Worm (Caenorhabditis elegans): ENCODE results near the gene C31B8.16.
"Not testable (repeated sequence)": the region's sequence is repeated elsewhere in the genome, so short reads cannot be mapped to it uniquely, and the experiment has no call there.

C31B8.16 gene

DNA sequence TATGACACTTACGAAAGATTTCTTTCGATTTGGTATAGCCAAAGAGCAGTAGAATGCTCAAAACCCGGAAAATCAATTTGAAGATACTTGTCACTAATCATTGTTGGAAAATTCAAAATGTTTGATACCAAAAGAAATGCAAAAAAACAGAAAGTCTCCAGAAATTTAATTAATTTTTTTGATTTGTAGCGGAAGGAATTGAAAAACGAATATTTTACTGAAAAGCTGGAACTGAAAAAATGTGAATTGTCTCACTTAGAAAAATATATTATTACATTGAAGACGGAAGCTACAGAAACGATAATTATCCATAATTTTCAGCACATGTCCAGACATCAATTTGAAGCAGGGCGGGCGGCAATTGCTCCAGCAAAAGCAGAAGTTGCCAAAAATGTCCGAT is 33.1 kb downstream of the C31B8.16 start, which contains the start of gene srw-138:
Gene srw-138, minus strand, starts transcription at position 101 of the 400 bp plus-strand sequence.
- no peak for TF ChIP-seq ttx-3 (tag; optimal IDR thresholded peaks at IDR 0.05)
- no peak for TF ChIP-seq tbx-7 (tag; optimal IDR thresholded peaks at IDR 0.05)
- TF ChIP-seq syd-9 (tag; optimal IDR thresholded peaks at IDR 0.05), result no peak
- no peak for TF ChIP-seq sdc-2 (tag; optimal IDR thresholded peaks at IDR 0.05)
- no peak for TF ChIP-seq unc-55 (GFP tag; optimal IDR thresholded peaks at IDR 0.05)
- no peak for TF ChIP-seq ahr-1 (tag; optimal IDR thresholded peaks at IDR 0.05)
- TF ChIP-seq pha-4 (tag; optimal IDR thresholded peaks at IDR 0.05), result no peak

DNA sequence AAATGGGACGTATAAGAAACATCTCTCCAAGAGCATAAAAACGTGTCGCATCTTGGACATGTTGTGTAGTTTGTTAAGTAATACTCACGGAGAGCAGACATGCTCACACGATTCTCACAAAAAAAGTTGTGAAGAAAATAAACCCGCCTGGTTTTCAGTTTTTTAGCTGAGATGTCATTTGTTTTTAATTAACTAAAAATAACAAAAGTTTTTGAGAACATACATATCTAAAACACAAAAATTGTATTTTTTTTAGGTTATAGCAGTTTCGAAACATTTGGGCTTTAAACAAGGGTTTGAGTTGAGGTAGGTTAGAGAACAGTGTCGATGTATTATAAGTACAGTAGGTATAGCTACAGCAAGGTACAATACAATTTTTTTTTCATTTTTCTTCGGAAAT is 34.9 kb downstream of the C31B8.16 start, which contains the start of gene srh-88:
Gene srh-88, minus strand, starts transcription at position 101 of the 400 bp plus-strand sequence.
- TF ChIP-seq unc-86 (tag; optimal IDR thresholded peaks at IDR 0.05), result no peak
- no peak for TF ChIP-seq pros-1 (tag; optimal IDR thresholded peaks at IDR 0.05)
- TF ChIP-seq K02D7.2 (tag; optimal IDR thresholded peaks at IDR 0.05), result no peak
- TF ChIP-seq elt-2 (tag; optimal IDR thresholded peaks at IDR 0.05), result no peak
- no peak for TF ChIP-seq ceh-6 (GFP tag; optimal IDR thresholded peaks at IDR 0.05)
- no peak for TF ChIP-seq tbx-2 (tag; optimal IDR thresholded peaks at IDR 0.05)
- TF ChIP-seq npax-4 (tag; optimal IDR thresholded peaks at IDR 0.05), result no peak
- no peak for TF ChIP-seq fax-1 (tag; optimal IDR thresholded peaks at IDR 0.05)
- no peak for TF ChIP-seq mec-3 (tag; optimal IDR thresholded peaks at IDR 0.05; ENCODE audit: borderline replicate concordance)
- no peak for TF ChIP-seq F13H6.1 (tag; optimal IDR thresholded peaks at IDR 0.05)
- no peak for TF ChIP-seq pha-4 (tag; optimal IDR thresholded peaks at IDR 0.05)
- TF ChIP-seq madf-2 (tag; optimal IDR thresholded peaks at IDR 0.05), result no peak
- no peak for TF ChIP-seq ttx-3 (tag; optimal IDR thresholded peaks at IDR 0.05)
- no peak for TF ChIP-seq T23F11.4 (GFP tag; optimal IDR thresholded peaks at IDR 0.05)
- no peak for TF ChIP-seq nhr-11 (tag; optimal IDR thresholded peaks at IDR 0.05)

DNA sequence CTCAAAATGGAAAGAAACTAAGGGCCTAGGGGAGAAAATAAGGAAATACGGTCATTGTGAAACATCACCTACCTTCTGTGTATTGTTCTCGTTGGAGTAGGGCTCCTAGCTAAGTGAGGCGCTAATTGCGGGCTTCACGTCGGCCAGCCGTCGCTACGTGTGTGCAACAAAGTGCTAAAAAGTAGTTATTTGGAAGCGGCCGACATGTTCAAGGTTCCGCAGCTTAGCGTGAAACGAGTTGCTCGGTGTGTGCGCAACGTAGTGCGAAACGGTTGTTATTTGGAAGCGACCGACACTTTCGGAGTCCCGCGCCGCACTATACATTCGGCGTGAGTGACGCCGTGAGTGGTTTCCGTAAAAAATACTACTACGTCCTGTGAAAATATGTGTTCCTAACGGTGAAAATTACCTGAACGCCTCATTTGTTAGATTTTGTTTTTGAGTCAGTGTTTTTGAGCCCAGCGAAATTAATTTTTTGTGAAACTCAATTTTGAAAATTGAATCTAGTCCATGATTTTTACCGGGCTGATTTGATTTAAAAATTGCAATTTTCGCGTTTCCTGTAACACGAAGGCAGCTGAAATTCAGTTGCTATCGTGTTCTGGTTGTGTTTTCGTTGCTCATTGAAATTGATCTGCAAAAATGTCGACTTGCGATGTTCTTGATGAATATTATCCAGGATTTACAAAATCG is 41.6 kb downstream of the C31B8.16 start, which contains the start of gene srw-129:
Gene srw-129, plus strand, starts transcription at position 643 of the 693 bp plus-strand sequence.
- TF ChIP-seq ceh-18 (tag; optimal IDR thresholded peaks at IDR 0.05) (no peak), ceh-2 (tag; optimal IDR thresholded peaks at IDR 0.05) (no peak), ceh-48 (tag; optimal IDR thresholded peaks at IDR 0.05) (no peak), ceh-9 (tag; optimal IDR thresholded peaks at IDR 0.05) (no peak), odd-2 (tag; optimal IDR thresholded peaks at IDR 0.05) (no peak), ceh-6 (GFP tag; optimal IDR thresholded peaks at IDR 0.05) (no peak), nfya-1 (tag; optimal IDR thresholded peaks at IDR 0.05) (no peak), pat-9 (tag; optimal IDR thresholded peaks at IDR 0.05) (no peak), sox-2 (GFP tag; IDR thresholded peaks at IDR 0.05) (no peak), lim-6 (tag; optimal IDR thresholded peaks at IDR 0.05) (no peak), nhr-11 (tag; optimal IDR thresholded peaks at IDR 0.05) (no peak), pqm-1 (tag; optimal IDR thresholded peaks at IDR 0.05) (no peak), sox-4 (tag; optimal IDR thresholded peaks at IDR 0.05) (no peak), npax-4 (tag; optimal IDR thresholded peaks at IDR 0.05) (no peak)

- TF ChIP-seq sdc-2, unc-42, tbx-7 (tag; optimal IDR thresholded peaks at IDR 0.05): not testable (repeated sequence)
These were observed 45.4 kb downstream of the C31B8.16 start, which contains the start of gene srw-123 for ce11 chrV:2975285-2975684. TSS of gene srw-123 (minus strand) at chrV:2975385.

- TF ChIP-seq ama-1 (optimal IDR thresholded peaks at IDR 0.05) (no peak), odd-2 (tag; optimal IDR thresholded peaks at IDR 0.05) (no peak), ceh-6 (GFP tag; optimal IDR thresholded peaks at IDR 0.05) (no peak), fax-1 (tag; optimal IDR thresholded peaks at IDR 0.05) (no peak), C38D4.7 (GFP tag; optimal IDR thresholded peaks at IDR 0.05) (no peak), ceh-22 (tag; optimal IDR thresholded peaks at IDR 0.05) (no peak)
These were observed 46.4 kb downstream of the C31B8.16 start, which contains the start of gene srw-124 for ce11 chrV:2976287-2976686. TSS of gene srw-124 (plus strand) at chrV:2976587.
